Worm (Caenorhabditis elegans): ENCODE measurements around the gene sym-3.
A peak's percentile ranks its signal among the peaks of the same experiment; 100 is the strongest.

DNA sequence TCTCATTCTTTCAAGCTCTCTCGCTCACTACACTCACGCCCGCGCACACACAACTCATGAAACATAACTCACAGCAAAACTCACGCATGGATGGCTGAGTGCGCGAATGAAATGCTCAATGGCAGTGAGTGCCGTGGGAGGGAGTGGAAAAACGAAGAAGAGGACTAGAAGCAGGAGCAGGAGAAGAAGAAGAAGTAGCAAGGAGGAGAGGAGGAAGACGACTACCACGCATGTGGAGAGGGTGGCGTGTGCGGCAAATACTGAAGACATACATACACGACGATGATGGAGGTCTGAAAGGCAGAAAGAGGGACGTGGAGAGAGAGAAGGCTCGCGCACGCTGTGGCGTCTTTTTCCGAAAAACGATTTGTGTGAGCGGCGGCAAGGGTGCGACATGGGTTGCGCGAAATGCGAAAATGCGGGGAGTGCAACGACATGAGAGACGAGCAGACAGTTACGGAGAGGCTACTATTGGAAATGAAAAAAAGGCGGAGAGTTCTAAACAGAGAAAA, 44.6 kb upstream of the sym-3 start:
- TF ChIP-seq ceh-27 (GFP tag; optimal IDR thresholded peaks at IDR 0.05): peak; percentile 62
- TF ChIP-seq hlh-12 (tag; optimal IDR thresholded peaks at IDR 0.05): no peak
- no peak for TF ChIP-seq C17E4.6 (GFP tag; IDR thresholded peaks at IDR 0.05)
- peak; percentile 93 for TF ChIP-seq zfh-2 (GFP tag; conservative IDR thresholded peaks at IDR 0.05)
- TF ChIP-seq ekl-4 (GFP tag; IDR thresholded peaks at IDR 0.05): no peak
- TF ChIP-seq ZK185.1 (tag; optimal IDR thresholded peaks at IDR 0.05; ENCODE audit: poor library complexity, severe bottlenecking): no peak
- no peak for TF ChIP-seq unc-62 (GFP tag; optimal IDR thresholded peaks at IDR 0.05)
- TF ChIP-seq B0035.1 (tag; optimal IDR thresholded peaks at IDR 0.05): no peak
- TF ChIP-seq dox-1 (GFP tag; IDR thresholded peaks at IDR 0.05): peak; percentile 42; the same call in 1 of the 2 replicates
- no peak for TF ChIP-seq ama-1 (optimal IDR thresholded peaks at IDR 0.05)
- no peak for TF ChIP-seq ama-1 (GFP tag; optimal IDR thresholded peaks at IDR 0.05)
- peak; percentile 46 for TF ChIP-seq madf-10 (tag; optimal IDR thresholded peaks at IDR 0.05)
- no peak for TF ChIP-seq mel-28 (tag; optimal IDR thresholded peaks at IDR 0.05; ENCODE audit: borderline replicate concordance)
- TF ChIP-seq let-526 (GFP tag; IDR thresholded peaks at IDR 0.05): no peak
